Worm (Caenorhabditis elegans): ENCODE results near the gene fbxb-21.

The fbxb-21 gene

ce11 chrII:1648768-1649167, at the start of gene fbxb-21:
TSS of gene fbxb-21 (minus strand) at chrII:1648868.
- no peak for TF ChIP-seq cog-1 (tag; optimal IDR thresholded peaks at IDR 0.05)
- no peak for TF ChIP-seq klf-2 (GFP tag; conservative IDR thresholded peaks at IDR 0.05)
- TF ChIP-seq tab-1 (GFP tag; IDR thresholded peaks at IDR 0.05) = no peak
- no peak for TF ChIP-seq flt-1 (GFP tag; IDR thresholded peaks at IDR 0.05)
- no peak for TF ChIP-seq med-1 (GFP tag; optimal IDR thresholded peaks at IDR 0.05; ENCODE audit: insufficient read depth)
- no peak for TF ChIP-seq ztf-23 (GFP tag; IDR thresholded peaks at IDR 0.05)
- TF ChIP-seq T22C8.4 (GFP tag; IDR thresholded peaks at IDR 0.05) = no peak
- no peak for TF ChIP-seq ztf-29 (GFP tag; IDR thresholded peaks at IDR 0.05)
- TF ChIP-seq ref-1 (GFP tag; conservative IDR thresholded peaks at IDR 0.05) = no peak

ce11 chrII:1695861-1696260, 47.2 kb upstream of the fbxb-21 start, which contains the start of gene F58E1.13:
TSS of gene F58E1.13 (minus strand) at chrII:1695872.
- no peak for TF ChIP-seq ztf-23 (GFP tag; IDR thresholded peaks at IDR 0.05)
- TF ChIP-seq med-1 (GFP tag; optimal IDR thresholded peaks at IDR 0.05; ENCODE audit: insufficient read depth) = no peak
- TF ChIP-seq T22C8.4 (GFP tag; IDR thresholded peaks at IDR 0.05) = no peak
- TF ChIP-seq cog-1 (tag; optimal IDR thresholded peaks at IDR 0.05) = no peak
- no peak for TF ChIP-seq ref-1 (GFP tag; conservative IDR thresholded peaks at IDR 0.05)
- TF ChIP-seq flt-1 (GFP tag; IDR thresholded peaks at IDR 0.05) = no peak
- TF ChIP-seq ztf-29 (GFP tag; IDR thresholded peaks at IDR 0.05) = no peak
- TF ChIP-seq klf-2 (GFP tag; conservative IDR thresholded peaks at IDR 0.05) = no peak
- no peak for TF ChIP-seq tab-1 (GFP tag; IDR thresholded peaks at IDR 0.05)

- TF ChIP-seq ref-1 (GFP tag; conservative IDR thresholded peaks at IDR 0.05) = no peak
- no peak for TF ChIP-seq med-1 (GFP tag; optimal IDR thresholded peaks at IDR 0.05; ENCODE audit: insufficient read depth)
- no peak for TF ChIP-seq ztf-23 (GFP tag; IDR thresholded peaks at IDR 0.05)
- TF ChIP-seq flt-1 (GFP tag; IDR thresholded peaks at IDR 0.05) = no peak
- TF ChIP-seq cog-1 (tag; optimal IDR thresholded peaks at IDR 0.05) = no peak
- no peak for TF ChIP-seq T22C8.4 (GFP tag; IDR thresholded peaks at IDR 0.05)
- no peak for TF ChIP-seq tab-1 (GFP tag; IDR thresholded peaks at IDR 0.05)
- TF ChIP-seq ztf-29 (GFP tag; IDR thresholded peaks at IDR 0.05) = no peak
- TF ChIP-seq klf-2 (GFP tag; conservative IDR thresholded peaks at IDR 0.05) = no peak
Observed at ce11 chrII:1694530-1694929, 45.9 kb upstream of the fbxb-21 start, which contains the start of gene fbxc-26. TSS of gene fbxc-26 (minus strand) at chrII:1694630.

- TF ChIP-seq klf-2 (GFP tag; conservative IDR thresholded peaks at IDR 0.05) (no peak), ztf-23 (GFP tag; IDR thresholded peaks at IDR 0.05) (no peak), cog-1 (tag; optimal IDR thresholded peaks at IDR 0.05) (no peak)
Observed at ce11 chrII:1692827-1693226, 44.2 kb upstream of the fbxb-21 start, which contains the start of gene fbxc-21. TSS of gene fbxc-21 (minus strand) at chrII:1692927.

- TF ChIP-seq flt-1 (GFP tag; IDR thresholded peaks at IDR 0.05) = no peak
- no peak for TF ChIP-seq ztf-23 (GFP tag; IDR thresholded peaks at IDR 0.05)
- TF ChIP-seq klf-2 (GFP tag; conservative IDR thresholded peaks at IDR 0.05) = no peak
- no peak for TF ChIP-seq T22C8.4 (GFP tag; IDR thresholded peaks at IDR 0.05)
- TF ChIP-seq cog-1 (tag; optimal IDR thresholded peaks at IDR 0.05) = no peak
- no peak for TF ChIP-seq ztf-29 (GFP tag; IDR thresholded peaks at IDR 0.05)
- no peak for TF ChIP-seq ref-1 (GFP tag; conservative IDR thresholded peaks at IDR 0.05)
- no peak for TF ChIP-seq tab-1 (GFP tag; IDR thresholded peaks at IDR 0.05)
- TF ChIP-seq med-1 (GFP tag; optimal IDR thresholded peaks at IDR 0.05; ENCODE audit: insufficient read depth) = no peak
Observed at ce11 chrII:1691011-1691410, 42.3 kb upstream of the fbxb-21 start, which contains the start of gene fbxc-22. TSS of gene fbxc-22 (minus strand) at chrII:1691111.

- no peak for TF ChIP-seq flt-1 (GFP tag; IDR thresholded peaks at IDR 0.05)
- TF ChIP-seq cog-1 (tag; optimal IDR thresholded peaks at IDR 0.05) = no peak
- TF ChIP-seq ztf-29 (GFP tag; IDR thresholded peaks at IDR 0.05) = no peak
- TF ChIP-seq tab-1 (GFP tag; IDR thresholded peaks at IDR 0.05) = no peak
- TF ChIP-seq klf-2 (GFP tag; conservative IDR thresholded peaks at IDR 0.05) = no peak
- TF ChIP-seq ztf-23 (GFP tag; IDR thresholded peaks at IDR 0.05) = no peak
- no peak for TF ChIP-seq ref-1 (GFP tag; conservative IDR thresholded peaks at IDR 0.05)
- no peak for TF ChIP-seq med-1 (GFP tag; optimal IDR thresholded peaks at IDR 0.05; ENCODE audit: insufficient read depth)
- TF ChIP-seq T22C8.4 (GFP tag; IDR thresholded peaks at IDR 0.05) = no peak
Observed at ce11 chrII:1688813-1689212, 40.1 kb upstream of the fbxb-21 start, which contains the start of the genes fbxb-18 and fbxb-19. TSS of gene fbxb-18 (minus strand) at chrII:1688913. TSS of gene fbxb-19 (minus strand) at chrII:1689181.

ce11 chrII:1683742-1684141, 35.1 kb upstream of the fbxb-21 start, which contains the start of gene fbxb-25:
TSS of gene fbxb-25 (plus strand) at chrII:1684042.
- TF ChIP-seq flt-1 (GFP tag; IDR thresholded peaks at IDR 0.05) = no peak
- no peak for TF ChIP-seq T22C8.4 (GFP tag; IDR thresholded peaks at IDR 0.05)
- no peak for TF ChIP-seq ref-1 (GFP tag; conservative IDR thresholded peaks at IDR 0.05)
- no peak for TF ChIP-seq ztf-29 (GFP tag; IDR thresholded peaks at IDR 0.05)
- no peak for TF ChIP-seq cog-1 (tag; optimal IDR thresholded peaks at IDR 0.05)
- TF ChIP-seq tab-1 (GFP tag; IDR thresholded peaks at IDR 0.05) = no peak
- no peak for TF ChIP-seq ztf-23 (GFP tag; IDR thresholded peaks at IDR 0.05)
- no peak for TF ChIP-seq klf-2 (GFP tag; conservative IDR thresholded peaks at IDR 0.05)
- no peak for TF ChIP-seq med-1 (GFP tag; optimal IDR thresholded peaks at IDR 0.05; ENCODE audit: insufficient read depth)

ce11 chrII:1682218-1682617, 33.5 kb upstream of the fbxb-21 start, which contains the start of gene fbxb-26:
TSS of gene fbxb-26 (plus strand) at chrII:1682518.
- TF ChIP-seq ztf-23 (GFP tag; IDR thresholded peaks at IDR 0.05) (no peak), tab-1 (GFP tag; IDR thresholded peaks at IDR 0.05) (no peak), med-1 (GFP tag; optimal IDR thresholded peaks at IDR 0.05; ENCODE audit: insufficient read depth) (no peak), flt-1 (GFP tag; IDR thresholded peaks at IDR 0.05) (no peak), T22C8.4 (GFP tag; IDR thresholded peaks at IDR 0.05) (no peak), ref-1 (GFP tag; conservative IDR thresholded peaks at IDR 0.05) (no peak), cog-1 (tag; optimal IDR thresholded peaks at IDR 0.05) (no peak), klf-2 (GFP tag; conservative IDR thresholded peaks at IDR 0.05) (no peak), ztf-29 (GFP tag; IDR thresholded peaks at IDR 0.05) (no peak)

- TF ChIP-seq ref-1 (GFP tag; conservative IDR thresholded peaks at IDR 0.05) (no peak), med-1 (GFP tag; optimal IDR thresholded peaks at IDR 0.05; ENCODE audit: insufficient read depth) (no peak), cog-1 (tag; optimal IDR thresholded peaks at IDR 0.05) (no peak), ztf-23 (GFP tag; IDR thresholded peaks at IDR 0.05) (no peak), ztf-29 (GFP tag; IDR thresholded peaks at IDR 0.05) (no peak), klf-2 (GFP tag; conservative IDR thresholded peaks at IDR 0.05) (no peak), flt-1 (GFP tag; IDR thresholded peaks at IDR 0.05) (no peak), tab-1 (GFP tag; IDR thresholded peaks at IDR 0.05) (no peak), T22C8.4 (GFP tag; IDR thresholded peaks at IDR 0.05) (no peak)
Observed at ce11 chrII:1679081-1679480, 30.4 kb upstream of the fbxb-21 start, which contains the start of gene irld-36. TSS of gene irld-36 (plus strand) at chrII:1679381.
